Worm (Caenorhabditis elegans) whole organism, L4 larva: ENCODE results near the gene coh-3.

ENCODE experiments used
- D1046.2 ChIP-seq: fragments of 200-800 bp; sonication (Bioruptor generic); IDR thresholded peaks from 2 replicates; pipeline ENCODE4 v1.3.6; 2022; ENCODE audit warnings: missing genetic modification characterization, missing compliant biosample characterization
- F26F4.8 ChIP-seq: fragments of 200-800 bp; sonication (Bioruptor generic); conservative IDR thresholded peaks from 2 replicates; pipeline ENCODE4 v1.3.6; 2022; ENCODE audit warnings: missing genetic modification characterization, missing compliant biosample characterization
- F37D6.2 ChIP-seq: sonication (generic microtip); optimal IDR thresholded peaks from 2 replicates; lab custom pipeline; 2016; ENCODE audit warnings: mild to moderate bottlenecking, missing genetic modification characterization, missing compliant biosample characterization
- F44E2.7 ChIP-seq: fragments of 200-800 bp; sonication (Bioruptor generic); IDR thresholded peaks from 2 replicates; pipeline ENCODE4 v2.1.2; 2022; ENCODE audit warnings: missing genetic modification characterization, missing compliant biosample characterization
- F49E8.2 ChIP-seq: sonication (generic microtip); optimal IDR thresholded peaks from 2 replicates; lab custom pipeline; 2016; ENCODE audit warnings: missing compliant biosample characterization, mild to moderate bottlenecking, missing genetic modification characterization, borderline replicate concordance
- Y105C5A.15 ChIP-seq: fragments of 200-800 bp; sonication (Bioruptor generic); IDR thresholded peaks from 2 replicates; pipeline ENCODE4 v1.3.6; 2022; ENCODE audit warnings: missing genetic modification characterization, missing compliant biosample characterization
- Y48G9A.11 ChIP-seq: fragments of 200-800 bp; sonication (Bioruptor generic); IDR thresholded peaks from 2 replicates; pipeline ENCODE4 v1.3.6; 2022; ENCODE audit warnings: missing genetic modification reagents, missing genetic modification characterization, missing compliant biosample characterization
- Y5F2A.4 ChIP-seq: fragments of 200-800 bp; sonication (Bioruptor generic); optimal IDR thresholded peaks from 2 replicates; lab custom pipeline; 2018; ENCODE audit warnings: mild to moderate bottlenecking, missing genetic modification characterization, missing compliant biosample characterization
- ZK546.5 ChIP-seq, 2 experiments: sonication (generic microtip); optimal IDR thresholded peaks; 2 replicates each; lab custom pipeline; 2017; ENCODE audit warnings: missing biosample characterization in 2 of 2, missing genetic modification characterization in 2 of 2
- arid-1 ChIP-seq: fragments of 200-800 bp; sonication (Bioruptor generic); conservative IDR thresholded peaks from 2 replicates; pipeline ENCODE4 v1.3.6; 2022; ENCODE audit warnings: missing genetic modification reagents, missing genetic modification characterization, missing compliant biosample characterization
- ceh-28 ChIP-seq: fragments of 150-350 bp; optimal IDR thresholded peaks from 2 replicates; lab custom pipeline; 2014; ENCODE audit warnings: missing biosample characterization, missing genetic modification reagents, missing genetic modification characterization
- ceh-82 ChIP-seq: sonication (generic microtip); optimal IDR thresholded peaks from 2 replicates; lab custom pipeline; 2017; ENCODE audit warnings: missing biosample characterization, missing genetic modification characterization
- daf-12 ChIP-seq: fragments of 150-350 bp; optimal IDR thresholded peaks from 2 replicates; lab custom pipeline; 2014; ENCODE audit warnings: missing biosample characterization, missing genetic modification reagents, missing genetic modification characterization
- daf-19 ChIP-seq: fragments of 200-800 bp; sonication (Bioruptor generic); conservative IDR thresholded peaks from 2 replicates; pipeline ENCODE4 v1.3.6; 2022; ENCODE audit warnings: missing genetic modification characterization, missing compliant biosample characterization
- daf-8 ChIP-seq: fragments of 200-800 bp; sonication (Bioruptor generic); IDR thresholded peaks from 2 replicates; pipeline ENCODE4 v1.3.6; 2022; ENCODE audit warnings: missing genetic modification characterization, missing compliant biosample characterization
- dmd-6 ChIP-seq: fragments of 200-800 bp; sonication (Bioruptor generic); IDR thresholded peaks from 2 replicates; pipeline ENCODE4 v1.3.6; 2022; ENCODE audit warnings: missing genetic modification reagents, missing genetic modification characterization, missing compliant biosample characterization
- dmd-9 ChIP-seq: fragments of 200-800 bp; sonication (Bioruptor generic); IDR thresholded peaks from 2 replicates; pipeline ENCODE4 v1.3.6; 2022; ENCODE audit warnings: missing genetic modification reagents, missing genetic modification characterization, missing compliant biosample characterization
- egl-27 ChIP-seq: sonication (generic microtip); optimal IDR thresholded peaks from 3 replicates; lab custom pipeline; 2017; ENCODE audit warnings: missing biosample characterization, missing genetic modification reagents, missing genetic modification characterization
- fkh-10 ChIP-seq: fragments of 150-350 bp; optimal IDR thresholded peaks from 2 replicates; lab custom pipeline; 2014; ENCODE audit warnings: missing biosample characterization, missing genetic modification reagents, missing genetic modification characterization
- hmg-1.1 ChIP-seq: fragments of 200-800 bp; sonication (Bioruptor generic); IDR thresholded peaks from 2 replicates; pipeline ENCODE4 v1.3.6; 2022; ENCODE audit warnings: missing genetic modification reagents, missing genetic modification characterization, missing compliant biosample characterization
- lin-1 ChIP-seq: fragments of 200-800 bp; sonication (Bioruptor generic); IDR thresholded peaks from 2 replicates; pipeline ENCODE4 v1.3.6; 2022; ENCODE audit warnings: missing genetic modification reagents, missing genetic modification characterization, missing compliant biosample characterization
- lin-15B ChIP-seq: fragments of 150-350 bp; sonication (generic microtip); optimal IDR thresholded peaks from 3 replicates; lab custom pipeline; 2014; ENCODE audit warnings: missing biosample characterization, missing genetic modification characterization
- lin-38 ChIP-seq: fragments of 200-800 bp; sonication (Bioruptor generic); IDR thresholded peaks from 2 replicates; pipeline ENCODE4 v1.3.6; 2022; ENCODE audit warnings: missing genetic modification reagents, missing genetic modification characterization, missing compliant biosample characterization
- lin-39 ChIP-seq: fragments of 150-350 bp; optimal IDR thresholded peaks from 2 replicates; lab custom pipeline; 2014; ENCODE audit warnings: missing biosample characterization, missing genetic modification reagents, missing genetic modification characterization
- lir-3 ChIP-seq: sonication (generic microtip); optimal IDR thresholded peaks from 2 replicates; lab custom pipeline; 2016; ENCODE audit warnings: mild to moderate bottlenecking, missing genetic modification characterization, missing compliant biosample characterization
- madf-5 ChIP-seq, 2 experiments: fragments of 200-800 bp; sonication (Bioruptor generic); IDR thresholded peaks; 2 replicates each; pipeline ENCODE4 v1.3.6; 2022; ENCODE audit warnings: missing compliant biosample characterization in 2 of 2, missing genetic modification characterization in 2 of 2
- madf-9 ChIP-seq: fragments of 200-800 bp; sonication (Bioruptor generic); conservative IDR thresholded peaks from 2 replicates; pipeline ENCODE4 v1.3.6; 2022; ENCODE audit warnings: missing genetic modification reagents, missing genetic modification characterization, missing compliant biosample characterization
- mdl-1 ChIP-seq, 2 experiments: fragments of 150-350 bp in 1 of 2; sonication (generic microtip) in 1 of 2; optimal IDR thresholded peaks; 2 replicates each; lab custom pipeline; 2014 to 2017; ENCODE audit warnings: missing biosample characterization in 2 of 2, missing genetic modification characterization in 2 of 2
- mdt-29 ChIP-seq: fragments of 200-800 bp; sonication (Bioruptor generic); IDR thresholded peaks from 2 replicates; pipeline ENCODE4 v1.3.6; 2022; ENCODE audit warnings: missing genetic modification reagents, missing genetic modification characterization, missing compliant biosample characterization
- mep-1 ChIP-seq: fragments of 150-350 bp; sonication (generic microtip); optimal IDR thresholded peaks from 3 replicates; lab custom pipeline; 2014; ENCODE audit warnings: missing biosample characterization, missing genetic modification characterization
- mxl-3 ChIP-seq: fragments of 200-800 bp; sonication (Bioruptor generic); optimal IDR thresholded peaks from 2 replicates; lab custom pipeline; 2018; ENCODE audit warnings: mild to moderate bottlenecking, missing genetic modification characterization, missing compliant biosample characterization
- nhr-10 ChIP-seq: fragments of 150-350 bp; optimal IDR thresholded peaks from 2 replicates; lab custom pipeline; 2014; ENCODE audit warnings: missing biosample characterization, missing genetic modification characterization
- nhr-11 ChIP-seq: fragments of 150-350 bp; optimal IDR thresholded peaks from 2 replicates; lab custom pipeline; 2014; ENCODE audit warnings: missing biosample characterization, missing genetic modification characterization
- nhr-111 ChIP-seq: fragments of 200-800 bp; sonication (Bioruptor generic); optimal IDR thresholded peaks from 2 replicates; lab custom pipeline; 2018; ENCODE audit warnings: mild to moderate bottlenecking, missing genetic modification characterization, missing compliant biosample characterization
- nhr-41 ChIP-seq: fragments of 200-800 bp; sonication (Bioruptor generic); IDR thresholded peaks from 2 replicates; pipeline ENCODE4 v1.3.6; 2022; ENCODE audit warnings: missing genetic modification reagents, missing genetic modification characterization, missing compliant biosample characterization
- nhr-42 ChIP-seq: fragments of 200-800 bp; sonication (Bioruptor generic); IDR thresholded peaks from 2 replicates; pipeline ENCODE4 v1.3.6; 2022; ENCODE audit warnings: missing genetic modification characterization, missing compliant biosample characterization
- nhr-48 ChIP-seq: sonication (generic microtip); optimal IDR thresholded peaks from 2 replicates; lab custom pipeline; 2016; ENCODE audit warnings: mild to moderate bottlenecking, missing genetic modification characterization, missing compliant biosample characterization
- nhr-76 ChIP-seq: fragments of 150-350 bp; optimal IDR thresholded peaks from 2 replicates; lab custom pipeline; 2014; ENCODE audit warnings: missing biosample characterization, missing genetic modification characterization
- nhr-77 ChIP-seq: fragments of 150-350 bp; optimal IDR thresholded peaks from 2 replicates; lab custom pipeline; 2014; ENCODE audit warnings: missing biosample characterization, missing genetic modification characterization
- rbr-2 ChIP-seq: sonication (generic microtip); optimal IDR thresholded peaks from 2 replicates; lab custom pipeline; 2016; ENCODE audit warnings: missing genotype, missing genetic modification characterization, missing compliant biosample characterization
- set-16 ChIP-seq: fragments of 200-800 bp; sonication (Bioruptor generic); IDR thresholded peaks from 2 replicates; pipeline ENCODE4 v1.3.6; 2022; ENCODE audit warnings: missing genetic modification reagents, missing genetic modification characterization, missing compliant biosample characterization
- snpc-1.2 ChIP-seq: fragments of 200-800 bp; sonication (Bioruptor generic); IDR thresholded peaks from 2 replicates; pipeline ENCODE4 v1.3.6; 2022; ENCODE audit warnings: missing genetic modification reagents, missing genetic modification characterization, missing compliant biosample characterization
- spr-1 ChIP-seq: sonication (generic microtip); optimal IDR thresholded peaks from 2 replicates; lab custom pipeline; 2016; ENCODE audit warnings: mild to moderate bottlenecking, missing genetic modification characterization, missing compliant biosample characterization
- tag-97 ChIP-seq: fragments of 200-800 bp; sonication (Bioruptor generic); IDR thresholded peaks from 2 replicates; pipeline ENCODE4 v1.3.6; 2022; ENCODE audit warnings: missing genetic modification characterization, missing compliant biosample characterization
- unc-130 ChIP-seq: sonication (generic microtip); optimal IDR thresholded peaks from 2 replicates; lab custom pipeline; 2016; ENCODE audit warnings: missing genetic modification reagents, missing genetic modification characterization, missing compliant biosample characterization
- unc-62 ChIP-seq, 3 experiments: fragments of 150-350 bp in 1 of 3; sonication (generic microtip); optimal IDR thresholded peaks in 2 of 3; peaks in 1 of 3; 1 replicate in 1 of 3; 2 replicates in 2 of 3; lab custom pipeline; 2014 to 2017; ENCODE audit warnings: missing biosample characterization in 3 of 3, missing genetic modification characterization in 3 of 3, missing genetic modification reagents in 3 of 3, missing genotype in 1 of 3
- vab-7 ChIP-seq: fragments of 200-800 bp; sonication (Bioruptor generic); IDR thresholded peaks from 2 replicates; pipeline ENCODE4 v1.3.6; 2022; ENCODE audit warnings: missing genetic modification reagents, missing genetic modification characterization, missing compliant biosample characterization
- zag-1 ChIP-seq: fragments of 150-350 bp; optimal IDR thresholded peaks from 2 replicates; lab custom pipeline; 2014; ENCODE audit warnings: missing biosample characterization, missing genetic modification characterization
- zfp-3 ChIP-seq: fragments of 200-800 bp; sonication (Bioruptor generic); conservative IDR thresholded peaks from 2 replicates; pipeline ENCODE4 v1.3.6; 2022; ENCODE audit warnings: missing genetic modification reagents, missing genetic modification characterization, missing compliant biosample characterization
- ztf-11 ChIP-seq: fragments of 150-350 bp; optimal IDR thresholded peaks from 2 replicates; lab custom pipeline; 2014; ENCODE audit warnings: missing biosample characterization, missing genetic modification characterization

Gene coh-3

ce11 chrV:14468196-14468874 lies 11.1 kb downstream of the coh-3 start, which contains the start of gene srz-97 (continued):
- TF ChIP-seq lin-38 (no peak), mdt-29 (no peak), daf-8 (GFP tag; lab: Robert Waterston, UW) (no peak), spr-1 (tag; lab: Kevin White, UChicago) (peak; percentile 42), Y5F2A.4 (GFP tag; lab: Kevin White, UChicago) (no peak), fkh-10 (no peak), egl-27 (tag; lab: Kevin White, UChicago) (no peak), nhr-77 (no peak), nhr-76 (tag; lab: Kevin White, UChicago) (no peak), nhr-111 (GFP tag; lab: Kevin White, UChicago) (no peak), Y105C5A.15 (GFP tag; lab: Robert Waterston, UW) (0 out of 2 replicates have a peak, but pooled peaks have one; percentile 30), ZK546.5 (tag; optimal IDR thresholded peaks at IDR 0.05; lab: Kevin White, UChicago) (no peak), D1046.2 (GFP tag; lab: Robert Waterston, UW) (no peak), mxl-3 (GFP tag; lab: Kevin White, UChicago) (peak; percentile 7), daf-12 (tag; lab: Kevin White, UChicago) (no peak), lir-3 (tag; lab: Kevin White, UChicago) (no peak), mep-1 (tag; lab: Kevin White, UChicago) (no peak), lin-15B (no peak), arid-1 (GFP tag; lab: Robert Waterston, UW) (0 out of 2 replicates have a peak, but pooled peaks have one; percentile 26), madf-5 (GFP tag; IDR thresholded peaks at IDR 0.05; lab: Robert Waterston, UW) (no peak), daf-19 (GFP tag; lab: Robert Waterston, UW) (0 out of 2 replicates have a peak, but pooled peaks have one; percentile 29), snpc-1.2 (GFP tag; lab: Robert Waterston, UW) (peak; percentile 85), ztf-11 (no peak), zag-1 (no peak), rbr-2 (tag; lab: Kevin White, UChicago) (peak; percentile 35), nhr-48 (tag; lab: Kevin White, UChicago) (peak; percentile 56), unc-62 (GFP tag; optimal IDR thresholded peaks at IDR 0.05 in 1 of 2; lab: Kevin White, UChicago) (peak in 1 of 2 experiments; percentile 24), unc-62 (tag; optimal IDR thresholded peaks at IDR 0.05; lab: Kevin White, UChicago) (no peak), ceh-28 (tag; lab: Kevin White, UChicago) (no peak), lin-39 (tag; lab: Kevin White, UChicago) (no peak), nhr-41 (no peak), dmd-6 (GFP tag; lab: Robert Waterston, UW) (peak; percentile 37), unc-130 (peak; percentile 58), Y48G9A.11 (GFP tag; lab: Robert Waterston, UW) (no peak), madf-9 (no peak), vab-7 (no peak), dmd-9 (GFP tag; lab: Robert Waterston, UW) (no peak), ceh-82 (tag; lab: Kevin White, UChicago) (no peak), nhr-42 (GFP tag; lab: Robert Waterston, UW) (peak; percentile 63; the same call in 1 of the 2 replicates), lin-1 (peak; percentile 68; the same call in 1 of the 2 replicates), set-16 (GFP tag; lab: Robert Waterston, UW) (no peak; the same call in none of the 2 replicates), hmg-1.1 (peak; percentile 61; the same call in 1 of the 2 replicates), tag-97 (no peak), nhr-10 (tag; lab: Kevin White, UChicago) (no peak), mdl-1 (tag; optimal IDR thresholded peaks at IDR 0.05; lab: Kevin White, UChicago) (no peak), zfp-3 (GFP tag; lab: Robert Waterston, UW) (no peak), F44E2.7 (GFP tag; lab: Robert Waterston, UW) (no peak), F49E8.2 (peak; percentile 65), F26F4.8 (GFP tag; lab: Robert Waterston, UW) (no peak), F37D6.2 (tag; lab: Kevin White, UChicago) (no peak), nhr-11 (no peak)
